Worm (Caenorhabditis elegans) whole organism, L4/young adult: ENCODE data around the gene D1005.6.

Source experiments
- W03F9.2 ChIP-seq: fragments of 150-350 bp; optimal IDR thresholded peaks from 2 replicates; lab custom pipeline; 2014; ENCODE audit warnings: missing biosample characterization, missing genetic modification characterization
- dao-5 ChIP-seq: sonication (generic microtip); optimal IDR thresholded peaks from 2 replicates; lab custom pipeline; 2016; ENCODE audit warnings: missing genotype, missing genetic modification characterization, moderate library complexity, missing compliant biosample characterization
- him-1 ChIP-seq: sonication (generic microtip); optimal IDR thresholded peaks from 2 replicates; lab custom pipeline; 2016; ENCODE audit warnings: missing genotype, missing genetic modification reagents, missing genetic modification characterization, missing compliant biosample characterization

DNA sequence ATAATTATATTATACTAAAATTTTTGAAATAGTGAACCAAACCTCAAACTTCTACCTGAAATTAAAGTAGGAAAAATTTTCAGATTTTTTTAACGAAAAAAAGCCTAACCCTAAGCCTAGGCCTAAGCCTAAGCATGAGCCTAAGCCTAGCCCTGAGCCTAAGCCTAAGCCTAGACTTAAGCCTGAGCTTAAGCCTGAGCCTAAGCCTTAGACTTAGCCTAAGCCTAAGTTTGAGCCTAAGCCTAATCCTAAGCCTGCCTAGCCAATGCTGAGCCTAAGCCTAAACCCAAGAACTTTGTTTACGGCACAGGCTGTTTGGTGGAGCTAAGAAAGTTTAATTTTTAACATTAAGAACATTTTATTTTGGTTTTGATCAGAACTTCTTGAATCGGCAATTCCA is 31.4 kb upstream of the D1005.6 start:
- no peak for TF ChIP-seq dao-5 (tag; lab: Kevin White, UChicago)
- TF ChIP-seq him-1 (tag; lab: Kevin White, UChicago): no peak
- no peak for TF ChIP-seq W03F9.2 (tag; lab: Kevin White, UChicago)
